Worm (Caenorhabditis elegans) whole organism, L4 larva: Measurements from ENCODE around the gene srh-239.

Source experiments
- Y105C5A.15 ChIP-seq: fragments of 200-800 bp; sonication (Bioruptor generic); IDR thresholded peaks from 2 replicates; pipeline ENCODE4 v1.3.6; 2022; ENCODE audit warnings: missing genetic modification characterization, missing compliant biosample characterization
- aly-2 ChIP-seq: sonication (generic microtip); optimal IDR thresholded peaks from 2 replicates; lab custom pipeline; 2018; ENCODE audit warnings: missing biosample characterization, missing genetic modification characterization
- nhr-237 ChIP-seq: sonication (generic microtip); optimal IDR thresholded peaks from 2 replicates; lab custom pipeline; 2017; ENCODE audit warnings: missing biosample characterization, missing genetic modification characterization
- ztf-11 ChIP-seq: fragments of 150-350 bp; optimal IDR thresholded peaks from 2 replicates; lab custom pipeline; 2014; ENCODE audit warnings: missing biosample characterization, missing genetic modification characterization
- ztf-7 ChIP-seq: fragments of 150-350 bp; optimal IDR thresholded peaks from 2 replicates; lab custom pipeline; 2014; ENCODE audit warnings: missing biosample characterization, missing genetic modification characterization

DNA sequence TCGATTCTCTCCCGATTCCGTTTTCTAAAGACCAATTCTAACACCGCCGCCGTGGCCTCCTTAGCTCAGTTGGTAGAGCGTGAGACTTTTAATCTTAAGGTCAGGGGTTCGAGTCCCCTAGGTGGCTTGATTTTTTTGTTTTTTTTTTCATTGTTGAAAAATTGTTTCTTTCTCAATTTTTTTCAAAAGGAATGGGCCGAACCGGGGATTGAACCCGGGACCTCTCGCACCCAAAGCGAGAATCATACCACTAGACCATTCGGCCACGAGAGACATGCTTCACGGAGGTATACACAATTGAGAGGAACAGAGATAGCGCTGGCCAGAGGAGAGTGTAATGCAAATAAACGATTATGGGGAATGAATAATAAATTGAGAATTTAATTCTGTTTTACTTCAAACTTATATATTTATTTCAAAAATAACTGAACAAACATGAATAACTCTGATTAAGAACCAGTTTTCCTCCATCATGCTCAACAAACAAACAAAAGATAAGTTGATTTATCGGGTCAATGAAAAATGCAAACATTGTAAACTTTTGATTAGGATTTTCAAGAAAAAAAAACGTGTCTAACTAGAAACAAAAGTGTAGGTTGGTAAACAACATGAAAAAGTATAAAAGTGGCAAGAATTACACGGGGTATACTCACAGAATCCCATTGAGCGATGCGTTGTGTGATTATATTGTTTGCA is 19.6 kb downstream of the srh-239 start, which contains the start of gene pqn-71:
- peak; percentile 46 for TF ChIP-seq nhr-237 (tag; lab: Kevin White, UChicago)
- TF ChIP-seq aly-2 (tag; lab: Kevin White, UChicago) = peak; percentile 48
- TF ChIP-seq ztf-11 = no peak
- TF ChIP-seq ztf-7 (tag; lab: Kevin White, UChicago) = no peak
- peak; percentile 97 for TF ChIP-seq Y105C5A.15
